Fruit fly (Drosophila melanogaster) whole organism, embryonic: Measurements from ENCODE around the gene Ltn1.

Experiments used
- Hey ChIP-seq: fragments of 200-800 bp; sonication (Bioruptor generic); optimal IDR thresholded peaks from 3 replicates; lab custom pipeline; 2018; ENCODE audit warnings: missing biosample characterization, mild to moderate bottlenecking, missing genetic modification characterization
- amos ChIP-seq: fragments of 200-800 bp; sonication (Bioruptor generic); IDR thresholded peaks from 2 replicates; pipeline ENCODE4 v1.3.6; 2022; ENCODE audit warnings: missing biosample characterization, missing genetic modification characterization; ENCODE audit not compliant: partially characterized antibody
- az2 ChIP-seq: fragments of 200-800 bp; sonication (Bioruptor generic); optimal IDR thresholded peaks from 3 replicates; lab custom pipeline; 2016; ENCODE audit warnings: missing biosample characterization, missing genetic modification characterization
- btn ChIP-seq: fragments of 200-800 bp; sonication (Bioruptor generic); optimal IDR thresholded peaks from 2 replicates; lab custom pipeline; 2016; ENCODE audit warnings: missing biosample characterization, missing genetic modification characterization
- ems ChIP-seq: fragments of 200-800 bp; sonication (Bioruptor generic); optimal IDR thresholded peaks from 3 replicates; lab custom pipeline; 2016; ENCODE audit warnings: missing biosample characterization, missing genetic modification characterization
- stc ChIP-seq: fragments of 200-800 bp; sonication (Bioruptor generic); IDR thresholded peaks from 2 replicates; pipeline ENCODE4 v1.3.6; 2022; ENCODE audit warnings: missing biosample characterization, missing genetic modification characterization

dm6 chr3L:19555906-19556457, 3.9 kb upstream of the Ltn1 start:
- no peak for TF ChIP-seq btn (GFP tag; lab: Kevin White, UChicago)
- TF ChIP-seq ems, result no peak
- TF ChIP-seq Hey (tag; lab: Kevin White, UChicago), result no peak
- TF ChIP-seq amos (GFP tag; lab: Robert Waterston, UW), result no peak
- no peak for TF ChIP-seq az2 (GFP tag; lab: Kevin White, UChicago)
- TF ChIP-seq stc (GFP tag; lab: Robert Waterston, UW), result no peak
